Worm (Caenorhabditis elegans) whole organism, L2 larva: ENCODE measurements around the gene F42A6.2.

Experiments used
- C34F6.9 ChIP-seq: fragments of 150-350 bp; optimal IDR thresholded peaks from 2 replicates; lab custom pipeline; 2014; ENCODE audit warnings: missing biosample characterization, missing genetic modification characterization
- R02D3.7 ChIP-seq: fragments of 150-350 bp; optimal IDR thresholded peaks from 2 replicates; lab custom pipeline; 2014; ENCODE audit warnings: missing biosample characterization, missing genetic modification characterization
- Y55F3AM.14 ChIP-seq: fragments of 200-800 bp; sonication (Bioruptor generic); optimal IDR thresholded peaks from 2 replicates; lab custom pipeline; 2018; ENCODE audit warnings: mild to moderate bottlenecking, missing genetic modification characterization, missing compliant biosample characterization
- ZK546.5 ChIP-seq: sonication (generic microtip); optimal IDR thresholded peaks from 2 replicates; lab custom pipeline; 2017; ENCODE audit warnings: missing biosample characterization, missing genetic modification characterization
- alr-1 ChIP-seq: fragments of 150-350 bp; optimal IDR thresholded peaks from 2 replicates; lab custom pipeline; 2014; ENCODE audit warnings: missing biosample characterization, missing genetic modification characterization
- aly-2 ChIP-seq: fragments of 150-350 bp; optimal IDR thresholded peaks from 2 replicates; lab custom pipeline; 2014; ENCODE audit warnings: missing biosample characterization, missing genetic modification characterization
- blmp-1 ChIP-seq: sonication (generic microtip); optimal IDR thresholded peaks from 2 replicates; lab custom pipeline; 2017; ENCODE audit warnings: missing genetic modification characterization, mild to moderate bottlenecking, missing compliant biosample characterization, antibody characterized with exemption, moderate library complexity; ENCODE audit not compliant: insufficient read depth
- ceh-16 ChIP-seq: fragments of 150-350 bp; optimal IDR thresholded peaks from 2 replicates; lab custom pipeline; 2014; ENCODE audit warnings: missing biosample characterization, missing genetic modification characterization
- crh-2 ChIP-seq: sonication (generic microtip); optimal IDR thresholded peaks from 2 replicates; lab custom pipeline; 2017; ENCODE audit warnings: missing biosample characterization, missing genetic modification characterization
- egl-27 ChIP-seq: sonication (generic microtip); optimal IDR thresholded peaks from 3 replicates; lab custom pipeline; 2017; ENCODE audit warnings: missing biosample characterization, missing genetic modification reagents, missing genetic modification characterization
- gmeb-1 ChIP-seq: fragments of 150-350 bp; optimal IDR thresholded peaks from 2 replicates; lab custom pipeline; 2014; ENCODE audit warnings: missing biosample characterization, missing genetic modification characterization
- lin-39 ChIP-seq: fragments of 150-350 bp; optimal IDR thresholded peaks from 2 replicates; lab custom pipeline; 2014; ENCODE audit warnings: missing biosample characterization, missing genetic modification reagents, missing genetic modification characterization
- lsy-2 ChIP-seq, 2 experiments: fragments of 150-350 bp in 1 of 2; sonication (generic microtip) in 1 of 2; optimal IDR thresholded peaks; 2 replicates each; lab custom pipeline; 2014 to 2017; ENCODE audit warnings: missing biosample characterization in 2 of 2, missing genetic modification characterization in 2 of 2
- mab-5 ChIP-seq: fragments of 150-350 bp; optimal IDR thresholded peaks from 2 replicates; lab custom pipeline; 2014; ENCODE audit warnings: missing biosample characterization, missing genetic modification characterization
- mbf-1 ChIP-seq: sonication (generic microtip); optimal IDR thresholded peaks from 2 replicates; lab custom pipeline; 2017; ENCODE audit warnings: missing biosample characterization, missing genetic modification characterization
- mdl-1 ChIP-seq, 2 experiments: fragments of 150-350 bp in 1 of 2; sonication (generic microtip) in 1 of 2; optimal IDR thresholded peaks; 2 replicates each; lab custom pipeline; 2017; ENCODE audit warnings: missing biosample characterization in 2 of 2, missing genetic modification characterization in 2 of 2
- nhr-12 ChIP-seq: fragments of 150-350 bp; optimal IDR thresholded peaks from 2 replicates; lab custom pipeline; 2014; ENCODE audit warnings: missing biosample characterization, missing genetic modification characterization
- nhr-21 ChIP-seq: fragments of 150-350 bp; optimal IDR thresholded peaks from 2 replicates; lab custom pipeline; 2014; ENCODE audit warnings: missing biosample characterization, missing genetic modification characterization
- nhr-237 ChIP-seq: fragments of 150-350 bp; optimal IDR thresholded peaks from 2 replicates; lab custom pipeline; 2014; ENCODE audit warnings: missing biosample characterization, missing genetic modification characterization
- nhr-25 ChIP-seq: fragments of 150-350 bp; sonication (generic microtip); optimal IDR thresholded peaks from 3 replicates; lab custom pipeline; 2014; ENCODE audit warnings: missing biosample characterization, missing genetic modification characterization
- nhr-6 ChIP-seq: fragments of 150-350 bp; optimal IDR thresholded peaks from 2 replicates; lab custom pipeline; 2014; ENCODE audit warnings: missing biosample characterization, missing genetic modification characterization
- nhr-77 ChIP-seq: fragments of 150-350 bp; optimal IDR thresholded peaks from 2 replicates; lab custom pipeline; 2014; ENCODE audit warnings: missing biosample characterization, missing genetic modification characterization
- sem-4 ChIP-seq: fragments of 150-350 bp; optimal IDR thresholded peaks from 2 replicates; lab custom pipeline; 2014; ENCODE audit warnings: missing biosample characterization, missing genetic modification reagents, missing genetic modification characterization
- skn-1 ChIP-seq: sonication (generic microtip); optimal IDR thresholded peaks from 2 replicates; lab custom pipeline; 2017; ENCODE audit warnings: missing biosample characterization, missing genetic modification characterization
- sma-9 ChIP-seq, 2 experiments: fragments of 150-350 bp in 1 of 2; sonication (generic microtip) in 1 of 2; optimal IDR thresholded peaks; 2 replicates each; lab custom pipeline; 2014 to 2016; ENCODE audit warnings: missing genetic modification characterization in 2 of 2, mild to moderate bottlenecking in 1 of 2, missing biosample characterization in 1 of 2, missing compliant biosample characterization in 1 of 2, missing genetic modification reagents in 1 of 2, moderate library complexity in 1 of 2
- snpc-4 ChIP-seq: fragments of 150-350 bp; optimal IDR thresholded peaks from 2 replicates; lab custom pipeline; 2014; ENCODE audit warnings: missing biosample characterization, missing genetic modification characterization
- unc-39 ChIP-seq: fragments of 150-350 bp; optimal IDR thresholded peaks from 2 replicates; lab custom pipeline; 2014; ENCODE audit warnings: missing biosample characterization, missing genetic modification characterization
- unc-55 ChIP-seq: fragments of 150-350 bp; sonication (generic microtip); optimal IDR thresholded peaks from 3 replicates; lab custom pipeline; 2014; ENCODE audit warnings: missing biosample characterization, missing genetic modification reagents, missing genetic modification characterization
- zag-1 ChIP-seq: fragments of 150-350 bp; optimal IDR thresholded peaks from 2 replicates; lab custom pipeline; 2014; ENCODE audit warnings: missing biosample characterization, missing genetic modification characterization
- ztf-1 ChIP-seq: fragments of 200-800 bp; sonication (Bioruptor generic); conservative IDR thresholded peaks from 2 replicates; pipeline ENCODE4 v1.3.6; 2022; ENCODE audit warnings: missing genetic modification characterization, missing compliant biosample characterization
- ztf-11 ChIP-seq: sonication (generic microtip); optimal IDR thresholded peaks from 2 replicates; lab custom pipeline; 2017; ENCODE audit warnings: missing biosample characterization, missing genetic modification characterization
- ztf-4 ChIP-seq: fragments of 150-350 bp; optimal IDR thresholded peaks from 2 replicates; lab custom pipeline; 2014; ENCODE audit warnings: missing biosample characterization, missing genetic modification characterization

The F42A6.2 gene

ce11 chrIV:3345484-3345883, 4.2 kb downstream of the F42A6.2 start:
- TF ChIP-seq sma-9 (GFP tag; optimal IDR thresholded peaks at IDR 0.05; lab: Kevin White, UChicago): no peak
- TF ChIP-seq sma-9 (tag; optimal IDR thresholded peaks at IDR 0.05; lab: Kevin White, UChicago): no peak
- TF ChIP-seq unc-39: no peak
- TF ChIP-seq crh-2: no peak

- TF ChIP-seq nhr-77 (tag; lab: Kevin White, UChicago) (no peak), ztf-4 (tag; lab: Kevin White, UChicago) (no peak), mab-5 (no peak), ceh-16 (tag; lab: Kevin White, UChicago) (no peak), lin-39 (no peak), alr-1 (tag; lab: Kevin White, UChicago) (no peak), nhr-12 (tag; lab: Kevin White, UChicago) (no peak), gmeb-1 (tag; lab: Kevin White, UChicago) (no peak)
- TF ChIP-seq, all 48 proteins: peak for 0
These were observed 7.1 kb downstream of the F42A6.2 start for ce11 chrIV:3348334-3348733.

- TF ChIP-seq nhr-237 (no peak), nhr-21 (tag; lab: Kevin White, UChicago) (no peak), gmeb-1 (tag; lab: Kevin White, UChicago) (no peak), egl-27 (tag; lab: Kevin White, UChicago) (no peak), mdl-1 (tag; optimal IDR thresholded peaks at IDR 0.05; lab: Kevin White, UChicago) (no peak), lsy-2 (tag; optimal IDR thresholded peaks at IDR 0.05; lab: Kevin White, UChicago) (peak in 1 of 2 experiments; percentile 40), unc-55 (GFP tag; lab: Kevin White, UChicago) (peak; percentile 51), zag-1 (tag; lab: Kevin White, UChicago) (no peak), ceh-16 (tag; lab: Kevin White, UChicago) (no peak), sem-4 (tag; lab: Kevin White, UChicago) (peak; percentile 8), C34F6.9 (tag; lab: Kevin White, UChicago) (peak; percentile 11), nhr-25 (tag; lab: Kevin White, UChicago) (no peak)
These were observed 8.8 kb downstream of the F42A6.2 start, which contains the start of gene elks-1 for ce11 chrIV:3349977-3350580. Gene elks-1 (minus strand): TSS chrIV:3350027.

- TF ChIP-seq aly-2 (tag; lab: Kevin White, UChicago): no peak
- TF ChIP-seq blmp-1: peak; percentile 58
These were observed 10.7 kb downstream of the F42A6.2 start for ce11 chrIV:3352019-3352418.

ce11 chrIV:3354757-3355156, 13.5 kb downstream of the F42A6.2 start, which contains the start of gene F42A6.1:
Gene F42A6.1 (plus strand): TSS chrIV:3355057.
- TF ChIP-seq unc-39 (no peak), ceh-16 (tag; lab: Kevin White, UChicago) (no peak), sem-4 (tag; lab: Kevin White, UChicago) (no peak), ztf-11 (tag; lab: Kevin White, UChicago) (no peak), nhr-6 (tag; lab: Kevin White, UChicago) (no peak), alr-1 (tag; lab: Kevin White, UChicago) (no peak), egl-27 (tag; lab: Kevin White, UChicago) (no peak), lin-39 (no peak), ZK546.5 (tag; lab: Kevin White, UChicago) (no peak), unc-55 (GFP tag; lab: Kevin White, UChicago) (no peak), snpc-4 (no peak)

- no peak for TF ChIP-seq lsy-2 (tag; optimal IDR thresholded peaks at IDR 0.05; lab: Kevin White, UChicago)
- TF ChIP-seq ztf-1 (GFP tag; lab: Robert Waterston, UW): no peak
These were observed 22.0 kb downstream of the F42A6.2 start, which contains the start of gene Y55H10A.2 for ce11 chrIV:3363221-3363620. Gene Y55H10A.2 (plus strand): TSS chrIV:3363521.

- no peak for TF ChIP-seq sem-4 (tag; lab: Kevin White, UChicago)
- TF ChIP-seq R02D3.7 (tag; lab: Kevin White, UChicago): no peak
- TF ChIP-seq Y55F3AM.14 (GFP tag; lab: Kevin White, UChicago): no peak
- no peak for TF ChIP-seq mbf-1 (tag; lab: Kevin White, UChicago)
- TF ChIP-seq skn-1 (tag; lab: Kevin White, UChicago): no peak
- TF ChIP-seq, all 48 proteins: peak for 0
These were observed 22.5 kb downstream of the F42A6.2 start for ce11 chrIV:3363784-3364183.
